Worm (Caenorhabditis elegans) whole organism, late embryonic: ENCODE data around the gene R10E4.6.

ENCODE experiments used
- C08G9.2 ChIP-seq: sonication (generic microtip); optimal IDR thresholded peaks from 2 replicates; lab custom pipeline; 2016; ENCODE audit warnings: mild to moderate bottlenecking, missing genetic modification characterization, moderate library complexity, missing compliant biosample characterization
- elt-2 ChIP-seq: sonication (generic microtip); optimal IDR thresholded peaks from 2 replicates; lab custom pipeline; 2016; ENCODE audit warnings: missing genetic modification reagents, missing genetic modification characterization, missing compliant biosample characterization

DNA sequence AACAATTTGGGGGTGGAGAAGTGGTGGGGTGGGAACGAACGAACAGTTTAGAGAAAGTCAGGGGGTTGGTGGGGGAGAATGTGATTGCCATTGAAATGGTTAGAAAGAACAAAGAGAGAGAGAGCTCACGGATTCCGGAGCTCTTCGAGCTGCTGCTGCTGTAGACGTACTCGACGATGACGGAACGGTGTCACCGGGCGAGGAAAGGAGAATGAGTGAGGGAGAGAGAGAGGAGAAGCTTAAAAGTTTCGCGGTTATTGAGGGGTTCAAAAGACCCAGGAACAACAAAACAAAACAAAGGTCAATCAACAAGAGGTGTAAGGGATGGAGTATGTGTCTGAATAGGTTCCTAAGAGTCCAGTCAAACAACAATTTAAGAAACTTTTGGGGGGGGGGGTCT is 16.9 kb upstream of the R10E4.6 start:
- no peak for TF ChIP-seq C08G9.2
- no peak for TF ChIP-seq elt-2 (tag; lab: Kevin White, UChicago)
